Worm (Caenorhabditis elegans): ENCODE data around the gene fbxb-87.

- no peak for TF ChIP-seq tab-1 (GFP tag; IDR thresholded peaks at IDR 0.05)
- TF ChIP-seq ztf-29 (GFP tag; IDR thresholded peaks at IDR 0.05), result no peak
- TF ChIP-seq T22C8.4 (GFP tag; IDR thresholded peaks at IDR 0.05), result no peak
- no peak for TF ChIP-seq med-1 (GFP tag; optimal IDR thresholded peaks at IDR 0.05; ENCODE audit: insufficient read depth)
- TF ChIP-seq cog-1 (tag; optimal IDR thresholded peaks at IDR 0.05), result no peak
- TF ChIP-seq klf-2 (GFP tag; conservative IDR thresholded peaks at IDR 0.05), result no peak
- no peak for TF ChIP-seq flt-1 (GFP tag; IDR thresholded peaks at IDR 0.05)
Measured at ce11 chrIII:10855398-10855880, 38.9 kb upstream of the fbxb-87 start, which contains the start of gene Y39A1C.1.
